Worm (Caenorhabditis elegans) whole organism, late embryonic: ENCODE measurements around the gene Y11D7A.10.
A peak's percentile ranks its signal among the peaks of the same experiment; 100 is the strongest.
"Not testable (repeated sequence)": the region's sequence is repeated elsewhere in the genome, so short reads cannot be mapped to it uniquely, and the experiment has no call there.

Experiments
- C08G9.2 ChIP-seq: sonication (generic microtip); optimal IDR thresholded peaks from 2 replicates; lab custom pipeline; 2016; ENCODE audit warnings: mild to moderate bottlenecking, missing genetic modification characterization, moderate library complexity, missing compliant biosample characterization
- C38D4.7 ChIP-seq: fragments of 200-800 bp; sonication (Bioruptor generic); optimal IDR thresholded peaks from 2 replicates; lab custom pipeline; 2018; ENCODE audit warnings: mild to moderate bottlenecking, missing genetic modification characterization, moderate library complexity, missing compliant biosample characterization
- ahr-1 ChIP-seq: sonication (generic microtip); optimal IDR thresholded peaks from 2 replicates; lab custom pipeline; 2016; ENCODE audit warnings: missing genetic modification characterization, missing compliant biosample characterization
- ama-1 ChIP-seq: fragments of 150-350 bp; optimal IDR thresholded peaks from 2 replicates; lab custom pipeline; 2014
- ceh-14 ChIP-seq: sonication (generic microtip); optimal IDR thresholded peaks from 2 replicates; lab custom pipeline; 2016; ENCODE audit warnings: missing genotype, missing genetic modification characterization, missing compliant biosample characterization
- ceh-22 ChIP-seq: sonication (generic microtip); optimal IDR thresholded peaks from 2 replicates; lab custom pipeline; 2017; ENCODE audit warnings: missing biosample characterization, missing genetic modification characterization
- ceh-24 ChIP-seq: sonication (generic microtip); optimal IDR thresholded peaks from 2 replicates; lab custom pipeline; 2016; ENCODE audit warnings: mild to moderate bottlenecking, missing genetic modification characterization, missing compliant biosample characterization
- ceh-45 ChIP-seq: fragments of 200-800 bp; sonication (Bioruptor generic); IDR thresholded peaks from 2 replicates; pipeline ENCODE4 v1.3.6; 2022; ENCODE audit warnings: missing genetic modification reagents, missing genetic modification characterization, missing compliant biosample characterization
- ceh-48 ChIP-seq: sonication (generic microtip); optimal IDR thresholded peaks from 2 replicates; lab custom pipeline; 2016; ENCODE audit warnings: missing genetic modification characterization, inconsistent platforms, missing compliant biosample characterization
- che-1 ChIP-seq: sonication (generic microtip); optimal IDR thresholded peaks from 2 replicates; lab custom pipeline; 2016; ENCODE audit warnings: mild to moderate bottlenecking, missing genetic modification characterization, missing compliant biosample characterization
- dmd-4 ChIP-seq: sonication (generic microtip); optimal IDR thresholded peaks from 2 replicates; lab custom pipeline; 2016; ENCODE audit warnings: borderline replicate concordance, missing genetic modification characterization, missing compliant biosample characterization
- dve-1 ChIP-seq: sonication (generic microtip); optimal IDR thresholded peaks from 2 replicates; lab custom pipeline; 2017; ENCODE audit warnings: antibody characterized with exemption, mild to moderate bottlenecking, missing genetic modification characterization, missing compliant biosample characterization
- elt-4 ChIP-seq: sonication (generic microtip); optimal IDR thresholded peaks from 2 replicates; lab custom pipeline; 2016; ENCODE audit warnings: missing genetic modification characterization, missing compliant biosample characterization
- ets-4 ChIP-seq: sonication (generic microtip); optimal IDR thresholded peaks from 2 replicates; lab custom pipeline; 2016; ENCODE audit warnings: missing genetic modification characterization, missing compliant biosample characterization
- fax-1 ChIP-seq: sonication (generic microtip); optimal IDR thresholded peaks from 2 replicates; lab custom pipeline; 2016; ENCODE audit warnings: missing genotype, missing genetic modification characterization, missing compliant biosample characterization
- fkh-10 ChIP-seq: fragments of 150-350 bp; optimal IDR thresholded peaks from 2 replicates; lab custom pipeline; 2014; ENCODE audit warnings: missing biosample characterization, missing genetic modification reagents, missing genetic modification characterization
- hlh-13 ChIP-seq: fragments of 200-800 bp; sonication (Bioruptor generic); optimal IDR thresholded peaks from 2 replicates; lab custom pipeline; 2018; ENCODE audit warnings: mild to moderate bottlenecking, missing genetic modification characterization, missing compliant biosample characterization
- hlh-30 ChIP-seq: sonication (generic microtip); optimal IDR thresholded peaks from 2 replicates; lab custom pipeline; 2017; ENCODE audit warnings: antibody characterized with exemption, missing genetic modification characterization, missing compliant biosample characterization; ENCODE audit not compliant: insufficient read depth
- lim-6 ChIP-seq: sonication (generic microtip); optimal IDR thresholded peaks from 2 replicates; lab custom pipeline; 2016; ENCODE audit warnings: missing genetic modification characterization, missing compliant biosample characterization
- mec-3 ChIP-seq: sonication (generic microtip); optimal IDR thresholded peaks from 2 replicates; lab custom pipeline; 2016; ENCODE audit warnings: borderline replicate concordance, missing genetic modification characterization, missing compliant biosample characterization
- nfya-1 ChIP-seq: sonication (generic microtip); optimal IDR thresholded peaks from 2 replicates; lab custom pipeline; 2017; ENCODE audit warnings: missing genetic modification characterization, mild to moderate bottlenecking, missing compliant biosample characterization, antibody characterized with exemption, moderate library complexity
- npax-4 ChIP-seq: sonication (generic microtip); optimal IDR thresholded peaks from 2 replicates; lab custom pipeline; 2016; ENCODE audit warnings: missing genetic modification characterization, missing compliant biosample characterization
- pag-3 ChIP-seq: sonication (generic microtip); optimal IDR thresholded peaks from 2 replicates; lab custom pipeline; 2016; ENCODE audit warnings: missing compliant biosample characterization, missing genetic modification characterization, borderline replicate concordance
- pha-2 ChIP-seq: sonication (generic microtip); optimal IDR thresholded peaks from 2 replicates; lab custom pipeline; 2017; ENCODE audit warnings: mild to moderate bottlenecking, missing genetic modification characterization, missing compliant biosample characterization
- pha-4 ChIP-seq: fragments of 150-350 bp; optimal IDR thresholded peaks from 2 replicates; lab custom pipeline; 2018; ENCODE audit warnings: missing biosample characterization, missing genetic modification reagents, missing genetic modification characterization
- pqm-1 ChIP-seq: sonication (generic microtip); optimal IDR thresholded peaks from 2 replicates; lab custom pipeline; 2016; ENCODE audit warnings: missing genetic modification characterization, missing compliant biosample characterization
- ref-2 ChIP-seq: sonication (generic microtip); optimal IDR thresholded peaks from 2 replicates; lab custom pipeline; 2016; ENCODE audit warnings: missing genetic modification characterization, missing compliant biosample characterization
- sdc-2 ChIP-seq: sonication (generic microtip); optimal IDR thresholded peaks from 2 replicates; lab custom pipeline; 2016; ENCODE audit warnings: missing genotype, missing genetic modification characterization, missing compliant biosample characterization
- sox-2 ChIP-seq: fragments of 200-800 bp; sonication (Bioruptor generic); IDR thresholded peaks from 2 replicates; pipeline ENCODE4 v1.3.6; 2022; ENCODE audit warnings: missing genetic modification reagents, missing genetic modification characterization, missing compliant biosample characterization
- sox-4 ChIP-seq: sonication (generic microtip); optimal IDR thresholded peaks from 2 replicates; lab custom pipeline; 2017; ENCODE audit warnings: mild to moderate bottlenecking, missing genetic modification characterization, inconsistent platforms, missing compliant biosample characterization
- syd-9 ChIP-seq: sonication (generic microtip); optimal IDR thresholded peaks from 2 replicates; lab custom pipeline; 2016; ENCODE audit warnings: mild to moderate bottlenecking, missing genetic modification characterization, moderate library complexity, missing compliant biosample characterization
- tbx-2 ChIP-seq: sonication (generic microtip); optimal IDR thresholded peaks from 2 replicates; lab custom pipeline; 2016; ENCODE audit warnings: missing genetic modification characterization, missing compliant biosample characterization
- unc-3 ChIP-seq, 2 experiments: fragments of 200-800 bp in 1 of 2; sonication (Bioruptor generic) in 1 of 2; sonication (generic microtip) in 1 of 2; conservative IDR thresholded peaks in 1 of 2; optimal IDR thresholded peaks in 1 of 2; 2 replicates each; pipeline versions ENCODE4 v1.3.6 to Lab custom; 2016 to 2022; ENCODE audit warnings: missing compliant biosample characterization in 2 of 2, missing genetic modification characterization in 2 of 2, missing genetic modification reagents in 1 of 2
- unc-55 ChIP-seq: sonication (generic microtip); optimal IDR thresholded peaks from 2 replicates; lab custom pipeline; 2017; ENCODE audit warnings: missing biosample characterization, missing genetic modification reagents, missing genetic modification characterization
- zip-5 ChIP-seq: sonication (generic microtip); optimal IDR thresholded peaks from 2 replicates; lab custom pipeline; 2016; ENCODE audit warnings: missing genetic modification characterization, missing compliant biosample characterization
- ztf-16 ChIP-seq: sonication (generic microtip); optimal IDR thresholded peaks from 2 replicates; lab custom pipeline; 2017; ENCODE audit warnings: missing genetic modification characterization, missing compliant biosample characterization

Gene Y11D7A.10

ce11 chrIV:9296285-9296684, 36.7 kb upstream of the Y11D7A.10 start, which contains the start of gene F49C12.1:
Gene F49C12.1 (minus strand): TSS chrIV:9296354.
- TF ChIP-seq hlh-30 (tag; lab: Kevin White, UChicago) (no peak), fkh-10 (GFP tag; lab: Kevin White, UChicago) (no peak), mec-3 (tag; lab: Kevin White, UChicago) (no peak), pqm-1 (no peak), fax-1 (tag; lab: Kevin White, UChicago) (no peak)

- TF ChIP-seq sox-4; unc-55 (GFP tag; lab: Kevin White, UChicago); unc-3 (GFP tag; conservative IDR thresholded peaks at IDR 0.05; lab: Robert Waterston, UW); unc-3 (tag; optimal IDR thresholded peaks at IDR 0.05; lab: Kevin White, UChicago): not testable (repeated sequence)
- TF ChIP-seq, all 69 proteins: peak for 0; not testable (repeated sequence) for 69
Measured at ce11 chrIV:9293825-9294224, 34.3 kb upstream of the Y11D7A.10 start, which contains the start of gene nhr-264. Gene nhr-264 (minus strand): TSS chrIV:9293925.

- TF ChIP-seq hlh-30 (tag; lab: Kevin White, UChicago) (no peak), zip-5 (tag; lab: Kevin White, UChicago) (no peak), dmd-4 (tag; lab: Kevin White, UChicago) (no peak)
Measured at ce11 chrIV:9289635-9290034, 30.1 kb upstream of the Y11D7A.10 start.

- not testable (repeated sequence) for TF ChIP-seq ama-1 (lab: Kevin White, UChicago); lim-6; unc-3 (GFP tag; conservative IDR thresholded peaks at IDR 0.05; lab: Robert Waterston, UW); unc-3 (tag; optimal IDR thresholded peaks at IDR 0.05; lab: Kevin White, UChicago)
Measured at ce11 chrIV:9286305-9286704, 26.7 kb upstream of the Y11D7A.10 start, which contains the start of gene nhr-267. Gene nhr-267 (minus strand): TSS chrIV:9286405.

ce11 chrIV:9274008-9274529, 14.5 kb upstream of the Y11D7A.10 start, which contains the start of gene nmy-3:
Gene nmy-3 (plus strand): TSS chrIV:9274479.
- TF ChIP-seq tbx-2 (tag; lab: Kevin White, UChicago), result no peak
- no peak for TF ChIP-seq fkh-10 (GFP tag; lab: Kevin White, UChicago)
- TF ChIP-seq, all 69 proteins: peak for 0

ce11 chrIV:9269796-9270195, 10.2 kb upstream of the Y11D7A.10 start, which contains the start of gene flh-3:
Gene flh-3 (plus strand): TSS chrIV:9270096.
- TF ChIP-seq syd-9 (no peak), dve-1 (tag; lab: Kevin White, UChicago) (no peak), unc-3 (GFP tag; conservative IDR thresholded peaks at IDR 0.05; lab: Robert Waterston, UW) (no peak), unc-3 (tag; optimal IDR thresholded peaks at IDR 0.05; lab: Kevin White, UChicago) (no peak), pha-2 (tag; lab: Kevin White, UChicago) (no peak), pag-3 (no peak), ceh-22 (tag; lab: Kevin White, UChicago) (no peak), C38D4.7 (GFP tag; lab: Kevin White, UChicago) (no peak), ama-1 (lab: Kevin White, UChicago) (no peak), ceh-45 (GFP tag; lab: Robert Waterston, UW) (no peak), tbx-2 (tag; lab: Kevin White, UChicago) (no peak), nfya-1 (no peak), hlh-30 (tag; lab: Kevin White, UChicago) (no peak)

ce11 chrIV:9268916-9269315, 9.3 kb upstream of the Y11D7A.10 start:
- TF ChIP-seq sox-2 (GFP tag; lab: Robert Waterston, UW), result no peak
- no peak for TF ChIP-seq fkh-10 (GFP tag; lab: Kevin White, UChicago)
- peak; percentile 65 for TF ChIP-seq sdc-2 (tag; lab: Kevin White, UChicago)
- peak; percentile 51 for TF ChIP-seq nfya-1
- no peak for TF ChIP-seq dmd-4 (tag; lab: Kevin White, UChicago)
- no peak for TF ChIP-seq ceh-14
- no peak for TF ChIP-seq sox-4
- TF ChIP-seq pha-4 (tag; lab: Kevin White, UChicago), result no peak
- TF ChIP-seq ceh-48, result no peak
- no peak for TF ChIP-seq pha-2 (tag; lab: Kevin White, UChicago)
- no peak for TF ChIP-seq elt-4 (tag; lab: Kevin White, UChicago)
- TF ChIP-seq ets-4 (tag; lab: Kevin White, UChicago), result no peak
- TF ChIP-seq ceh-45 (GFP tag; lab: Robert Waterston, UW), result no peak
- no peak for TF ChIP-seq ceh-24 (tag; lab: Kevin White, UChicago)
- TF ChIP-seq C08G9.2, result peak; percentile 52
- TF ChIP-seq ztf-16, result no peak
- no peak for TF ChIP-seq che-1 (tag; lab: Kevin White, UChicago)
- TF ChIP-seq ref-2 (tag; lab: Kevin White, UChicago), result peak; percentile 40
- no peak for TF ChIP-seq hlh-13 (GFP tag; lab: Kevin White, UChicago)
- no peak for TF ChIP-seq npax-4 (tag; lab: Kevin White, UChicago)
- no peak for TF ChIP-seq ahr-1 (tag; lab: Kevin White, UChicago)
